Worm (Caenorhabditis elegans): ENCODE data around the gene K01F9.2.

The K01F9.2 gene

ce11 chrIII:8831059-8831750 is 45.7 kb downstream of the K01F9.2 start, which contains the start of gene F44E2.10:
Gene F44E2.10, minus strand, starts transcription at chrIII:8831109.
- TF ChIP-seq tbx-2 (tag; optimal IDR thresholded peaks at IDR 0.05) (no peak), ceh-34 (tag; optimal IDR thresholded peaks at IDR 0.05) (no peak), hlh-8 (tag; optimal IDR thresholded peaks at IDR 0.05) (no peak), mec-3 (tag; optimal IDR thresholded peaks at IDR 0.05; ENCODE audit: borderline replicate concordance) (no peak), ceh-14 (tag; optimal IDR thresholded peaks at IDR 0.05) (no peak), K02D7.2 (tag; optimal IDR thresholded peaks at IDR 0.05) (no peak), C08G9.2 (tag; optimal IDR thresholded peaks at IDR 0.05) (no peak), nhr-232 (tag; optimal IDR thresholded peaks at IDR 0.05) (no peak)

ce11 chrIII:8829245-8829644 is 47.7 kb downstream of the K01F9.2 start, which contains the start of gene F44E2.3:
Gene F44E2.3, minus strand, starts transcription at chrIII:8829305.
- TF ChIP-seq C08G9.2 (tag; optimal IDR thresholded peaks at IDR 0.05) = peak; percentile 65
- peak; percentile 88 for TF ChIP-seq unc-42 (tag; optimal IDR thresholded peaks at IDR 0.05)
- no peak for TF ChIP-seq ceh-6 (GFP tag; optimal IDR thresholded peaks at IDR 0.05)
- no peak for TF ChIP-seq lim-6 (tag; optimal IDR thresholded peaks at IDR 0.05)
- TF ChIP-seq ets-4 (tag; optimal IDR thresholded peaks at IDR 0.05) = peak; percentile 25
- peak; percentile 57 for TF ChIP-seq ceh-31 (tag; optimal IDR thresholded peaks at IDR 0.05)
- TF ChIP-seq ama-1 (optimal IDR thresholded peaks at IDR 0.05) = no peak
- TF ChIP-seq ceh-2 (tag; optimal IDR thresholded peaks at IDR 0.05) = peak; percentile 5
- peak; percentile 31 for TF ChIP-seq tbx-2 (tag; optimal IDR thresholded peaks at IDR 0.05)

- TF ChIP-seq nhr-232 (tag; optimal IDR thresholded peaks at IDR 0.05) = no peak
- TF ChIP-seq pha-4 (tag; optimal IDR thresholded peaks at IDR 0.05) = no peak
- no peak for TF ChIP-seq ttx-3 (tag; optimal IDR thresholded peaks at IDR 0.05)
- TF ChIP-seq T23F11.4 (GFP tag; optimal IDR thresholded peaks at IDR 0.05) = no peak
- no peak for TF ChIP-seq pha-2 (tag; optimal IDR thresholded peaks at IDR 0.05)
- TF ChIP-seq sox-2 (GFP tag; IDR thresholded peaks at IDR 0.05) = no peak
- no peak for TF ChIP-seq ceh-6 (GFP tag; optimal IDR thresholded peaks at IDR 0.05)
- TF ChIP-seq tbx-7 (tag; optimal IDR thresholded peaks at IDR 0.05) = no peak
- no peak for TF ChIP-seq ceh-30 (tag; optimal IDR thresholded peaks at IDR 0.05)
- TF ChIP-seq unc-86 (tag; optimal IDR thresholded peaks at IDR 0.05) = no peak
- no peak for TF ChIP-seq hlh-8 (tag; optimal IDR thresholded peaks at IDR 0.05)
- TF ChIP-seq Y22D7AL.16 (tag; optimal IDR thresholded peaks at IDR 0.05) = no peak
- no peak for TF ChIP-seq ceh-9 (tag; optimal IDR thresholded peaks at IDR 0.05)
- TF ChIP-seq ceh-19 (GFP tag; optimal IDR thresholded peaks at IDR 0.05) = no peak
- TF ChIP-seq ama-1 (optimal IDR thresholded peaks at IDR 0.05) = no peak
- TF ChIP-seq unc-42 (tag; optimal IDR thresholded peaks at IDR 0.05) = no peak
- no peak for TF ChIP-seq zip-5 (tag; optimal IDR thresholded peaks at IDR 0.05)
- no peak for TF ChIP-seq fkh-6 (tag; optimal IDR thresholded peaks at IDR 0.05)
Measured at ce11 chrIII:8827128-8827527, 49.8 kb downstream of the K01F9.2 start, which contains the start of gene F54F2.9. Gene F54F2.9, minus strand, starts transcription at chrIII:8827228.

ce11 chrIII:8824556-8824955 is 52.4 kb downstream of the K01F9.2 start:
- TF ChIP-seq ref-2 (tag; optimal IDR thresholded peaks at IDR 0.05) (no peak), mec-3 (tag; optimal IDR thresholded peaks at IDR 0.05; ENCODE audit: borderline replicate concordance) (no peak), ceh-24 (tag; optimal IDR thresholded peaks at IDR 0.05) (no peak), elt-2 (tag; optimal IDR thresholded peaks at IDR 0.05) (no peak), rnt-1 (tag; optimal IDR thresholded peaks at IDR 0.05) (no peak), pax-1 (tag; optimal IDR thresholded peaks at IDR 0.05) (no peak), dmd-4 (tag; optimal IDR thresholded peaks at IDR 0.05; ENCODE audit: borderline replicate concordance) (no peak), elt-4 (tag; optimal IDR thresholded peaks at IDR 0.05) (no peak), lin-11 (tag; optimal IDR thresholded peaks at IDR 0.05) (no peak), tbx-2 (tag; optimal IDR thresholded peaks at IDR 0.05) (no peak), lim-6 (tag; optimal IDR thresholded peaks at IDR 0.05) (no peak), nfya-1 (tag; optimal IDR thresholded peaks at IDR 0.05) (no peak), pros-1 (tag; optimal IDR thresholded peaks at IDR 0.05) (no peak), fax-1 (tag; optimal IDR thresholded peaks at IDR 0.05) (no peak), K09A11.1 (tag; optimal IDR thresholded peaks at IDR 0.05; ENCODE audit: insufficient read depth) (no peak), ceh-18 (tag; optimal IDR thresholded peaks at IDR 0.05) (no peak), hlh-13 (GFP tag; optimal IDR thresholded peaks at IDR 0.05) (no peak), pqm-1 (tag; optimal IDR thresholded peaks at IDR 0.05) (no peak)
